Fruit fly (Drosophila melanogaster): ENCODE results near the gene CG8773.

DNA sequence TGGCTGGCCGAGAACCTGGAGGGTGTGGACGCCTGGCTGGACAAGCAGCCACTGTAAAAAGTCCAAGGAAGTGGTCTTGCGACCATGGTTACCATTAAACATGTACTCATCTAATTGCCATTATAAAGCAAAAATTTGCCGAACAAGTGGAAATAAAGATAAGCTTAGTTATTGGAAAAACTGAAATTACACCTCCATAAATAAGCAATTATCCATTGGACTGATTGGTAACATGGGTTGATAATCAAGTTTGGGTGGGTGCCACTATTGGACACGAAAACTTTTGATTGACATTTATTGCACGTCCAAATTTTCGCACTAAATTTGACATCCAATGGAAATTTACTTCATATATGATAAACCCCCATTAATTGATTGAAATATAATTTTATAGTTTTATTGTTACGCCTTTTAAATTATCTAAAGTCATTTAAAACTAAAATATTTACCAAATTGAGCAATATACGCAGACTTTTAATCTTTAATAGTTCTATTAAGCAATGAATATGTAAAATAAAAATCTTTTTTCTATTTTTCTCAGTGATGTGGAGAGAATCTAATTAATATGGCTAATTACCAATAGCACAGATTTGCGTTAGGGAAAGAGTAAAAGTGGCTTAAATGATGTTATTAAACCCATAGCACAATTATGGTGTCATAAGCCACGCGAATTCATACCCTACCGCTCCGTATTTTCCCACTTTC lies 3.7 kb downstream of the CG8773 start, which contains the start of gene CG8774:
- TF ChIP-seq fd96Ca (GFP tag; IDR thresholded peaks at IDR 0.05) (no peak), Pif1B (GFP tag; optimal IDR thresholded peaks at IDR 0.05) (no peak), EcR (GFP tag; optimal IDR thresholded peaks at IDR 0.05) (no peak), gl (tag; optimal IDR thresholded peaks at IDR 0.05) (no peak), CG34367 (tag; optimal IDR thresholded peaks at IDR 0.05) (no peak), CG10348 (GFP tag; IDR thresholded peaks at IDR 0.05) (no peak), CG14655 (GFP tag; optimal IDR thresholded peaks at IDR 0.05) (no peak), CG8301 (tag; optimal IDR thresholded peaks at IDR 0.05) (no peak)
